Fruit fly (Drosophila melanogaster) whole organism, embryonic: ENCODE data around the gene CG13297.

Source experiments
- CG10565 ChIP-seq: fragments of 200-800 bp; sonication (Bioruptor generic); optimal IDR thresholded peaks from 3 replicates; lab custom pipeline; 2016; ENCODE audit warnings: missing biosample characterization, mild to moderate bottlenecking, missing genetic modification characterization
- CG10654 ChIP-seq: fragments of 200-800 bp; sonication (Bioruptor generic); optimal IDR thresholded peaks from 2 replicates; lab custom pipeline; 2016; ENCODE audit warnings: missing biosample characterization, missing genetic modification characterization
- CG12219 ChIP-seq: fragments of 200-800 bp; sonication (Bioruptor generic); optimal IDR thresholded peaks from 3 replicates; lab custom pipeline; 2018; ENCODE audit warnings: missing biosample characterization, mild to moderate bottlenecking, missing genetic modification characterization
- CG7987 ChIP-seq: fragments of 200-800 bp; sonication (Bioruptor generic); optimal IDR thresholded peaks from 2 replicates; lab custom pipeline; 2018; ENCODE audit warnings: missing biosample characterization, mild to moderate bottlenecking, missing genetic modification characterization, moderate library complexity
- da ChIP-seq: fragments of 200-800 bp; sonication (Bioruptor generic); optimal IDR thresholded peaks from 2 replicates; lab custom pipeline; 2016; ENCODE audit warnings: missing biosample characterization, missing genetic modification characterization
- grn ChIP-seq: fragments of 200-800 bp; sonication (Bioruptor generic); optimal IDR thresholded peaks from 3 replicates; lab custom pipeline; 2017; ENCODE audit warnings: missing biosample characterization, missing genetic modification characterization
- ken ChIP-seq: fragments of 200-800 bp; sonication (Bioruptor generic); IDR thresholded peaks from 3 replicates; pipeline ENCODE4 v1.3.6; 2022; ENCODE audit warnings: missing biosample characterization, missing genetic modification characterization
- salm ChIP-seq: fragments of 200-800 bp; sonication (Bioruptor generic); optimal IDR thresholded peaks from 2 replicates; lab custom pipeline; 2018; ENCODE audit warnings: missing biosample characterization, mild to moderate bottlenecking, missing genetic modification characterization
- ttk ChIP-seq: fragments of 200-800 bp; sonication (Bioruptor generic); IDR thresholded peaks from 2 replicates; pipeline ENCODE4 v2.1.2; 2022; ENCODE audit warnings: missing biosample characterization, missing genetic modification characterization

dm6 chr3L:6139924-6140574 is 17.1 kb downstream of the CG13297 start, which contains the start of gene Cpr65Av:
- TF ChIP-seq salm (tag; lab: Kevin White, UChicago) (no peak), CG10654 (GFP tag; lab: Kevin White, UChicago) (no peak), CG10565 (GFP tag; lab: Kevin White, UChicago) (no peak), ttk (GFP tag; lab: Robert Waterston, UW) (no peak), CG7987 (no peak), ken (GFP tag; lab: Robert Waterston, UW) (no peak), CG12219 (GFP tag; lab: Kevin White, UChicago) (peak; percentile 23), grn (GFP tag; lab: Kevin White, UChicago) (no peak), da (GFP tag; lab: Kevin White, UChicago) (no peak)
